Worm (Caenorhabditis elegans) whole organism, L4/young adult: ENCODE measurements around the gene moma-1.

Experiments
- W03F9.2 ChIP-seq: fragments of 150-350 bp; optimal IDR thresholded peaks from 2 replicates; lab custom pipeline; 2014; ENCODE audit warnings: missing biosample characterization, missing genetic modification characterization
- dao-5 ChIP-seq: sonication (generic microtip); optimal IDR thresholded peaks from 2 replicates; lab custom pipeline; 2016; ENCODE audit warnings: missing genotype, missing genetic modification characterization, moderate library complexity, missing compliant biosample characterization
- him-1 ChIP-seq: sonication (generic microtip); optimal IDR thresholded peaks from 2 replicates; lab custom pipeline; 2016; ENCODE audit warnings: missing genotype, missing genetic modification reagents, missing genetic modification characterization, missing compliant biosample characterization

DNA sequence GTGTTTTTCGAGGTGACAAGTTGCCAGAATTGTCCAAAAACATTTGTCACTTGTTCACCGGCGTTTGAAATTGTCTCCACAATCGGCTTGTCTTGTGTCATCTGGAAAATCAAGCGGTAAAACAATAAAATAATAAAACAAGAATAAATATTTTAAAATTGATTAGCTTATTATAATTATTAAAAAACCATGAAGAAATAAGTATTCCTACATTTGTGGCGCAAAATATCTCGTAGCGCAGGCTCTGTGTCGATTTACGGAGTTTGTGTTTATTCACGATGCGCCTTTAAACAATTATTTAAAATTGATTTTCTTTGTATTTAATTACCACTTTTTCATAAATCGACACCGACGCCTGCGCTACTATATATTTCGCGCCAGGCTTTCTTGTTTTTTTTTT, at the start of gene moma-1:
- TF ChIP-seq him-1 (tag; lab: Kevin White, UChicago) (no peak), dao-5 (tag; lab: Kevin White, UChicago) (no peak), W03F9.2 (tag; lab: Kevin White, UChicago) (no peak)
